Fruit fly (Drosophila melanogaster): ENCODE data around the gene KrT95D.

The KrT95D gene

dm6 chr3R:24079110-24079509 is 47.5 kb upstream of the KrT95D start (continued):
- TF ChIP-seq fru (optimal IDR thresholded peaks at IDR 0.05) (no peak), Eip74EF (GFP tag; optimal IDR thresholded peaks at IDR 0.05) (no peak), CG7556 (GFP tag; optimal IDR thresholded peaks at IDR 0.05) (no peak), CoRest (tag; optimal IDR thresholded peaks at IDR 0.05) (no peak), prd (optimal IDR thresholded peaks at IDR 0.05) (no peak), prd (GFP tag; IDR thresholded peaks at IDR 0.05) (0 out of 3 replicates have a peak, but pooled peaks have one; percentile 22), CG6791 (GFP tag; IDR thresholded peaks at IDR 0.05; ENCODE audit: partially characterized antibody) (no peak), CG15073 (GFP tag; optimal IDR thresholded peaks at IDR 0.05) (no peak), zfh2 (GFP tag; optimal IDR thresholded peaks at IDR 0.05) (no peak), CG13775 (GFP tag; optimal IDR thresholded peaks at IDR 0.05) (no peak), CG14014 (GFP tag; IDR thresholded peaks at IDR 0.05) (no peak), corto (GFP tag; optimal IDR thresholded peaks at IDR 0.05) (no peak), ken (GFP tag; IDR thresholded peaks at IDR 0.05) (no peak), CG12219 (GFP tag; optimal IDR thresholded peaks at IDR 0.05) (no peak), sisA (GFP tag; IDR thresholded peaks at IDR 0.05) (no peak), ERR (GFP tag; optimal IDR thresholded peaks at IDR 0.05) (no peak), CG2202 (tag; optimal IDR thresholded peaks at IDR 0.05) (no peak), jigr1 (GFP tag; IDR thresholded peaks at IDR 0.05) (no peak), CG8359 (GFP tag; optimal IDR thresholded peaks at IDR 0.05; ENCODE audit: borderline replicate concordance) (no peak), HLH54F (GFP tag; optimal IDR thresholded peaks at IDR 0.05) (no peak), CG9437 (GFP tag; optimal IDR thresholded peaks at IDR 0.05) (no peak), Xrp1 (GFP tag; IDR thresholded peaks at IDR 0.05) (peak; percentile 27; the same call in 1 of the 2 replicates), CG1647 (GFP tag; optimal IDR thresholded peaks at IDR 0.05) (no peak), Rfx (GFP tag; IDR thresholded peaks at IDR 0.05) (peak; percentile 16; the same call in 1 of the 2 replicates), bbx (GFP tag; IDR thresholded peaks at IDR 0.05; ENCODE audit: partially characterized antibody) (no peak), slp2 (GFP tag; optimal IDR thresholded peaks at IDR 0.05) (no peak), CG10267 (tag; optimal IDR thresholded peaks at IDR 0.05) (peak; percentile 12), wdn (GFP tag; IDR thresholded peaks at IDR 0.05) (no peak), Dek (tag; optimal IDR thresholded peaks at IDR 0.05) (no peak), CG11723 (GFP tag; optimal IDR thresholded peaks at IDR 0.05) (no peak), CG10431 (GFP tag; optimal IDR thresholded peaks at IDR 0.05) (no peak), CG12769 (tag; optimal IDR thresholded peaks at IDR 0.05) (no peak), chm (GFP tag; IDR thresholded peaks at IDR 0.05) (no peak), vfl (GFP tag; optimal IDR thresholded peaks at IDR 0.05) (no peak), Ravus (GFP tag; IDR thresholded peaks at IDR 0.05) (no peak), CG9727 (GFP tag; optimal IDR thresholded peaks at IDR 0.05) (no peak), Stat92E (GFP tag; optimal IDR thresholded peaks at IDR 0.05) (no peak), gro (GFP tag; optimal IDR thresholded peaks at IDR 0.05) (no peak), Spps (tag; optimal IDR thresholded peaks at IDR 0.05) (no peak), B-H2 (GFP tag; optimal IDR thresholded peaks at IDR 0.05) (no peak), Ets65A (GFP tag) (no peak), Dbx (GFP tag; IDR thresholded peaks at IDR 0.05) (no peak), CG18599 (GFP tag; optimal IDR thresholded peaks at IDR 0.05) (peak; percentile 8), twi (tag; optimal IDR thresholded peaks at IDR 0.05) (peak; percentile 62), knrl (GFP tag; IDR thresholded peaks at IDR 0.05; ENCODE audit: partially characterized antibody) (no peak), Mad (GFP tag; optimal IDR thresholded peaks at IDR 0.05) (no peak), en (GFP tag; optimal IDR thresholded peaks at IDR 0.05) (no peak), CG18011 (GFP tag; optimal IDR thresholded peaks at IDR 0.05) (no peak), BEAF-32 (GFP tag; optimal IDR thresholded peaks at IDR 0.05) (no peak), CG7839 (tag; optimal IDR thresholded peaks at IDR 0.05) (peak; percentile 19), Vsx1 (GFP tag; optimal IDR thresholded peaks at IDR 0.05) (no peak)

Measured in whole organism, embryonic.